Worm (Caenorhabditis elegans): ENCODE results near the gene daf-5.

The daf-5 gene

DNA sequence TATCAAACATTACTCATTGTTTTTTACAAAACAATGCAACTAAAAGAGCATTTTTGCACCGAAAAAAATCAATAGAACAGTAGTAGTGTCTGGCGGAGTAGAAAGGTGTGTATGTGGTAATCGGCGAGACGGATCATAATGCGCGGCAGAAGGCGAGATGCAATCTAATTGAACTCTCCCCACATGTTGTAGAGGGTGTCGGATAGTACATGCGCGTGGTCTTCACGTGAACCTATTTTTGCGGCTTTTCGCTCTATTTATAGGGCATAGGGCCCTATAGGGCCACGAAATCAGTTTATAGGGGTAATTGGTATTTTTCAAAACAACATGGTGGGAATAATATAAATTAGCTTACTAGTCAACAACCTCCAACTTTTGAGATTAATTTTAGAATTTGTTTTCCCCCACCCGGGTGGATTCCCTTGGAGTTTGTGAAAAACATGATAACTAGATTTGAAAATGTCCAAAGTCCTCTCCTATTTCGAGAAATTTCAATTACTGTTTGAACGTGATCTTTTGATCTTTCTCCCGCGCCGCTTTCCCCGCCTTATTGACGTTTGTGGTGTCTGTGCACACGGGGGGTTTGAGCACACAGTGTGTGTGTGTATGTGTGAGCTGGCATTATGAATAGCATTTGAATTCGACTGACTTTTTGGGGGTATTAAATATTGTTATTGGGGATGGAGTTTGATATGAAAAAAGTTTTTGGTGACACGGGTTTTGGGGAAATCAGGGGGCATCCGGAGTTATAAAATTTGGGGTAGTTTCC is 9.1 kb downstream of the daf-5 start (continued):
- no peak for TF ChIP-seq ceh-63 (GFP tag; optimal IDR thresholded peaks at IDR 0.05)
- no peak for TF ChIP-seq mdl-1 (tag; optimal IDR thresholded peaks at IDR 0.05)
- no peak for TF ChIP-seq pqm-1 (tag; optimal IDR thresholded peaks at IDR 0.05)
- TF ChIP-seq nhr-11 (tag; optimal IDR thresholded peaks at IDR 0.05) = no peak
- no peak for TF ChIP-seq aha-1 (tag; optimal IDR thresholded peaks at IDR 0.05)
- no peak for TF ChIP-seq tlp-1 (tag; optimal IDR thresholded peaks at IDR 0.05)

DNA sequence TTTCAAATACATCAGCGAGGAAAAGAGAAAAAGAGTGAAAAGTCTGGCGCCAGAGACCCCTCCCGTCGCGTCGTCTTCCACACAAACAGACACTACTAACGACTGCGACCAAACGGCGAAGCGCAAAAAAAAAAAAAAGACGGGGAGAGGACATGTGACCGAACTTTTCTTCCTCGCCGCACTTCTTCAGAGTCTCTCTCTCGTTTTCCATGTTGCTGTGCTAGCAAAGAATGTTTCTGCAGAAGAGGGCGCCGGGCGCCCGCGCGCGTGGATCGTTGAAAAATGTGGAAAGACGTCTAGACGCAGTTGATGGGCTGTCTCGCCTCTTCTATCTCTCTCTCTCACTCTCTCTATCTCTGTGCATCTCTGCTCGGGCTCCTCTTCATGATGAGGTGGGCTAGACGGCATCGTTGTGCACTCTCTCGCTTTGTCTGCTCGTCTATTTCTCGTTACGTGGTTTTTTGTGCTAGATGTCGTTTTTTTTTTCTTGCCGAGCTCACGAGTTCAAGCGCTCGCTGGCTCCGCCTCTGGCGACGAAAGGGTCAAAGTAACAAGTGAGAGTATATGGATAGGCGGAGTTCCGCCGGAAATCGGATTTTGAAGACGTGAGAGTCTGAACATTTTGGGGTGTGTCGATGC is 11.8 kb downstream of the daf-5 start:
- TF ChIP-seq nhr-11 (tag; optimal IDR thresholded peaks at IDR 0.05) = peak; percentile 87
- TF ChIP-seq nhr-28 (tag; optimal IDR thresholded peaks at IDR 0.05) = no peak
- peak; percentile 63 for TF ChIP-seq mep-1 (tag; optimal IDR thresholded peaks at IDR 0.05)
- peak; percentile 98 for TF ChIP-seq nhr-71 (tag; optimal IDR thresholded peaks at IDR 0.05)
- peak; percentile 87 for TF ChIP-seq sup-37 (GFP tag; optimal IDR thresholded peaks at IDR 0.05)
- peak; percentile 95 for TF ChIP-seq fkh-10 (GFP tag; optimal IDR thresholded peaks at IDR 0.05)
- TF ChIP-seq aha-1 (tag; optimal IDR thresholded peaks at IDR 0.05) = no peak
- no peak for TF ChIP-seq lin-15B (tag; optimal IDR thresholded peaks at IDR 0.05)
- peak; percentile 49 to 77 (median 67) for TF ChIP-seq ceh-82 (tag; optimal IDR thresholded peaks at IDR 0.05)
- peak; percentile 67 for TF ChIP-seq ceh-88 (GFP tag; IDR thresholded peaks at IDR 0.05)
- no peak for TF ChIP-seq C34B4.2 (tag; optimal IDR thresholded peaks at IDR 0.05)
- peak in 1 of 2 experiments; percentile 66 for TF ChIP-seq ztf-11 (tag; optimal IDR thresholded peaks at IDR 0.05)
- TF ChIP-seq lin-13 (GFP tag; optimal IDR thresholded peaks at IDR 0.05) = peak; percentile 60
- peak; percentile 85 for TF ChIP-seq irx-1 (tag; optimal IDR thresholded peaks at IDR 0.05)
- TF ChIP-seq unc-98 (GFP tag; IDR thresholded peaks at IDR 0.05) = no peak
- TF ChIP-seq hlh-17 (GFP tag; optimal IDR thresholded peaks at IDR 0.05; ENCODE audit: borderline replicate concordance) = no peak
- peak; percentile 54 for TF ChIP-seq fos-1 (tag; optimal IDR thresholded peaks at IDR 0.05)
- peak; percentile 88 for TF ChIP-seq nhr-19 (GFP tag; conservative IDR thresholded peaks at IDR 0.05)
- peak; percentile 92 for TF ChIP-seq egl-13 (tag; optimal IDR thresholded peaks at IDR 0.05)
- no peak for TF ChIP-seq nhr-76 (tag; optimal IDR thresholded peaks at IDR 0.05)
- no peak for TF ChIP-seq sptf-1 (tag; optimal IDR thresholded peaks at IDR 0.05)
- TF ChIP-seq aly-2 (tag; optimal IDR thresholded peaks at IDR 0.05) = peak; percentile 35
- TF ChIP-seq snu-23 (GFP tag; optimal IDR thresholded peaks at IDR 0.05) = peak; percentile 94
- peak; percentile 82 to 89 for TF ChIP-seq egl-27 (tag; optimal IDR thresholded peaks at IDR 0.05)
- peak; percentile 94 for TF ChIP-seq nhr-85 (tag)
- peak; percentile 94 for TF ChIP-seq nhr-47 (tag; optimal IDR thresholded peaks at IDR 0.05)
- peak; percentile 98 for TF ChIP-seq nhr-77 (tag; optimal IDR thresholded peaks at IDR 0.05)
- TF ChIP-seq C16A3.4 (tag; optimal IDR thresholded peaks at IDR 0.05) = peak; percentile 86
- peak; percentile 46; the same call in 1 of the 2 replicates for TF ChIP-seq mab-9 (GFP tag; IDR thresholded peaks at IDR 0.05)
- peak; percentile 38 for TF ChIP-seq hpl-2 (GFP tag; optimal IDR thresholded peaks at IDR 0.05)
- TF ChIP-seq nhr-84 (tag; optimal IDR thresholded peaks at IDR 0.05) = no peak
- TF ChIP-seq ceh-8 (GFP tag; optimal IDR thresholded peaks at IDR 0.05) = peak; percentile 36
- peak; percentile 94 for TF ChIP-seq nhr-20 (tag; optimal IDR thresholded peaks at IDR 0.05)
- no peak for TF ChIP-seq ama-1 (optimal IDR thresholded peaks at IDR 0.05)
- peak; percentile 53 for TF ChIP-seq C04F5.9 (tag; optimal IDR thresholded peaks at IDR 0.05)
- TF ChIP-seq vab-15 (tag; optimal IDR thresholded peaks at IDR 0.05) = no peak
- TF ChIP-seq skn-1 (tag; optimal IDR thresholded peaks at IDR 0.05) = peak; percentile 83
- no peak for TF ChIP-seq ceh-90 (tag; optimal IDR thresholded peaks at IDR 0.05)
- no peak for TF ChIP-seq ceh-63 (GFP tag; optimal IDR thresholded peaks at IDR 0.05)
- TF ChIP-seq efl-3 (GFP tag; optimal IDR thresholded peaks at IDR 0.05) = no peak
- peak; percentile 54 for TF ChIP-seq zag-1 (tag; optimal IDR thresholded peaks at IDR 0.05)
- TF ChIP-seq jun-1 (tag; optimal IDR thresholded peaks at IDR 0.05) = peak; percentile 87
- TF ChIP-seq grh-1 (GFP tag; IDR thresholded peaks at IDR 0.05) = peak; percentile 56; the same call in 1 of the 2 replicates
- peak; percentile 93 for TF ChIP-seq unc-86 (tag; optimal IDR thresholded peaks at IDR 0.05)
- peak; percentile 64 for TF ChIP-seq isw-1 (GFP tag; IDR thresholded peaks at IDR 0.05)
- TF ChIP-seq lin-35 (GFP tag; optimal IDR thresholded peaks at IDR 0.05) = peak; percentile 52 to 79
